Fruit fly (Drosophila melanogaster): ENCODE data around the gene CG10650.

Gene CG10650

dm6 chr2L:18966214-18966556, 29.5 kb downstream of the CG10650 start (continued):
- TF ChIP-seq gro (GFP tag; optimal IDR thresholded peaks at IDR 0.05) (peak; percentile 61), CG7745 (tag; optimal IDR thresholded peaks at IDR 0.05) (no peak), Jarid2 (GFP tag; optimal IDR thresholded peaks at IDR 0.05) (peak; percentile 32), CG7928 (GFP tag; optimal IDR thresholded peaks at IDR 0.05) (peak; percentile 49), CG2120 (GFP tag; optimal IDR thresholded peaks at IDR 0.05) (peak; percentile 86), HLH4C (GFP tag; IDR thresholded peaks at IDR 0.05; ENCODE audit: partially characterized antibody) (no peak), Sry-β (GFP tag; optimal IDR thresholded peaks at IDR 0.05) (no peak), maf-S (GFP tag; optimal IDR thresholded peaks at IDR 0.05) (peak; percentile 38), Kr (GFP tag; optimal IDR thresholded peaks at IDR 0.05) (no peak), CG4617 (GFP tag; optimal IDR thresholded peaks at IDR 0.05; ENCODE audit: borderline replicate concordance) (peak; percentile 34), so (GFP tag; IDR thresholded peaks at IDR 0.05) (peak; percentile 88), CG18599 (GFP tag; optimal IDR thresholded peaks at IDR 0.05) (peak; percentile 93), aop (GFP tag; IDR thresholded peaks at IDR 0.05) (no peak), CG14050 (GFP tag; IDR thresholded peaks at IDR 0.05) (peak; percentile 87), Ets65A (GFP tag) (peak; percentile 89), sc (optimal IDR thresholded peaks at IDR 0.05) (no peak), sc (GFP tag; optimal IDR thresholded peaks at IDR 0.05) (no peak), h (optimal IDR thresholded peaks at IDR 0.05) (no peak), Hr51 (GFP tag; optimal IDR thresholded peaks at IDR 0.05) (peak; percentile 27 to 63), Max (GFP tag; optimal IDR thresholded peaks at IDR 0.05) (peak; percentile 69), BEAF-32 (GFP tag; optimal IDR thresholded peaks at IDR 0.05) (no peak), CG15479 (GFP tag; optimal IDR thresholded peaks at IDR 0.05) (no peak), ato (GFP tag; IDR thresholded peaks at IDR 0.05; ENCODE audit: partially characterized antibody) (no peak), ind (GFP tag; optimal IDR thresholded peaks at IDR 0.05) (peak; percentile 86), CG1832 (GFP tag; optimal IDR thresholded peaks at IDR 0.05) (no peak), crol (GFP tag; IDR thresholded peaks at IDR 0.05) (peak; percentile 81), run (tag; optimal IDR thresholded peaks at IDR 0.05) (peak; percentile 47), slbo (GFP tag; IDR thresholded peaks at IDR 0.05) (peak; percentile 97), Optix (GFP tag; IDR thresholded peaks at IDR 0.05) (0 out of 3 replicates have a peak, but pooled peaks have one; percentile 6), CG4404 (GFP tag; IDR thresholded peaks at IDR 0.05) (peak; percentile 80), CG31388 (GFP tag; optimal IDR thresholded peaks at IDR 0.05) (peak; percentile 37), danr (GFP tag; IDR thresholded peaks at IDR 0.05) (peak; percentile 74; the same call in 1 of the 2 replicates), CG18764 (GFP tag; optimal IDR thresholded peaks at IDR 0.05) (peak; percentile 70), CG12104 (GFP tag; optimal IDR thresholded peaks at IDR 0.05) (peak; percentile 54), CG10462 (GFP tag; optimal IDR thresholded peaks at IDR 0.05) (peak; percentile 0), CG43689 (GFP tag; IDR thresholded peaks at IDR 0.05) (peak; percentile 67), CG6272 (GFP tag; IDR thresholded peaks at IDR 0.05) (peak; percentile 78), dpn (GFP tag; optimal IDR thresholded peaks at IDR 0.05) (peak; percentile 45 to 63), eyg (GFP tag; optimal IDR thresholded peaks at IDR 0.05) (peak; percentile 18), hth (optimal IDR thresholded peaks at IDR 0.05) (no peak), CG9215 (GFP tag; IDR thresholded peaks at IDR 0.05) (peak; percentile 85), dati (GFP tag; IDR thresholded peaks at IDR 0.05) (0 out of 2 replicates have a peak, but pooled peaks have one; percentile 29), ab (GFP tag; optimal IDR thresholded peaks at IDR 0.05) (no peak), Usf (GFP tag; optimal IDR thresholded peaks at IDR 0.05) (peak; percentile 33), lmd (GFP tag; IDR thresholded peaks at IDR 0.05) (peak; percentile 94), klu (GFP tag; IDR thresholded peaks at IDR 0.05) (peak; percentile 80), CG4730 (GFP tag; IDR thresholded peaks at IDR 0.05) (peak; percentile 89), slp2 (GFP tag; optimal IDR thresholded peaks at IDR 0.05) (peak; percentile 44), sens-2 (GFP tag; IDR thresholded peaks at IDR 0.05) (peak; percentile 36; the same call in 1 of the 2 replicates), CG4282 (GFP tag; optimal IDR thresholded peaks at IDR 0.05) (no peak), en (GFP tag; optimal IDR thresholded peaks at IDR 0.05) (no peak), bigmax (GFP tag; optimal IDR thresholded peaks at IDR 0.05) (no peak), CG13123 (GFP tag; optimal IDR thresholded peaks at IDR 0.05) (peak; percentile 37)

Data from whole organism, embryonic.